Worm (Caenorhabditis elegans) whole organism, L4/young adult: ENCODE results near the gene F20E11.18.
"Not testable (repeated sequence)": the region's sequence is repeated elsewhere in the genome, so short reads cannot be mapped to it uniquely, and the experiment has no call there.

Source experiments
- W03F9.2 ChIP-seq: fragments of 150-350 bp; optimal IDR thresholded peaks from 2 replicates; lab custom pipeline; 2014; ENCODE audit warnings: missing biosample characterization, missing genetic modification characterization
- dao-5 ChIP-seq: sonication (generic microtip); optimal IDR thresholded peaks from 2 replicates; lab custom pipeline; 2016; ENCODE audit warnings: missing genotype, missing genetic modification characterization, moderate library complexity, missing compliant biosample characterization
- him-1 ChIP-seq: sonication (generic microtip); optimal IDR thresholded peaks from 2 replicates; lab custom pipeline; 2016; ENCODE audit warnings: missing genotype, missing genetic modification reagents, missing genetic modification characterization, missing compliant biosample characterization

The F20E11.18 gene

ce11 chrV:17436492-17436891 is at the start of gene F20E11.18:
F20E11.18 (minus strand) TSS chrV:17436592.
- TF ChIP-seq him-1 (tag; lab: Kevin White, UChicago) (no peak), dao-5 (tag; lab: Kevin White, UChicago) (no peak), W03F9.2 (tag; lab: Kevin White, UChicago) (no peak)

- TF ChIP-seq dao-5 (tag; lab: Kevin White, UChicago) = no peak
- no peak for TF ChIP-seq him-1 (tag; lab: Kevin White, UChicago)
- TF ChIP-seq W03F9.2 (tag; lab: Kevin White, UChicago) = no peak
Measured at ce11 chrV:17486034-17486433, 49.6 kb upstream of the F20E11.18 start, which contains the start of gene scl-24. scl-24 (plus strand) TSS chrV:17486334.

- TF ChIP-seq W03F9.2 (tag; lab: Kevin White, UChicago) (no peak), him-1 (tag; lab: Kevin White, UChicago) (no peak), dao-5 (tag; lab: Kevin White, UChicago) (no peak)
Measured at ce11 chrV:17485078-17485477, 48.7 kb upstream of the F20E11.18 start, which contains the start of gene srh-111. srh-111 (minus strand) TSS chrV:17485178.

ce11 chrV:17476490-17476889 is 40.1 kb upstream of the F20E11.18 start, which contains the start of gene srbc-61:
srbc-61 (plus strand) TSS chrV:17476790.
- TF ChIP-seq dao-5 (tag; lab: Kevin White, UChicago) (no peak), W03F9.2 (tag; lab: Kevin White, UChicago) (no peak), him-1 (tag; lab: Kevin White, UChicago) (no peak)

- TF ChIP-seq dao-5 (tag; lab: Kevin White, UChicago) (no peak), him-1 (tag; lab: Kevin White, UChicago) (no peak), W03F9.2 (tag; lab: Kevin White, UChicago) (no peak)
Measured at ce11 chrV:17473699-17474098, 37.3 kb upstream of the F20E11.18 start, which contains the start of gene srh-123. srh-123 (plus strand) TSS chrV:17473999.

ce11 chrV:17471564-17471963 is 35.2 kb upstream of the F20E11.18 start, which contains the start of gene srh-235:
srh-235 (minus strand) TSS chrV:17471664.
- TF ChIP-seq W03F9.2 (tag; lab: Kevin White, UChicago) (no peak), him-1 (tag; lab: Kevin White, UChicago) (no peak), dao-5 (tag; lab: Kevin White, UChicago) (no peak)

- TF ChIP-seq him-1 (tag; lab: Kevin White, UChicago) (no peak), dao-5 (tag; lab: Kevin White, UChicago) (no peak), W03F9.2 (tag; lab: Kevin White, UChicago) (no peak)
Measured at ce11 chrV:17469180-17469579, 32.8 kb upstream of the F20E11.18 start, which contains the start of gene F20E11.17. F20E11.17 (minus strand) TSS chrV:17469280.

ce11 chrV:17467881-17468280 is 31.5 kb upstream of the F20E11.18 start:
- TF ChIP-seq dao-5 (tag; lab: Kevin White, UChicago) = no peak
- no peak for TF ChIP-seq him-1 (tag; lab: Kevin White, UChicago)
- no peak for TF ChIP-seq W03F9.2 (tag; lab: Kevin White, UChicago)

ce11 chrV:17466751-17467150 is 30.4 kb upstream of the F20E11.18 start, which contains the start of gene srw-72:
srw-72 (plus strand) TSS chrV:17467051.
- TF ChIP-seq dao-5 (tag; lab: Kevin White, UChicago) (no peak), him-1 (tag; lab: Kevin White, UChicago) (no peak), W03F9.2 (tag; lab: Kevin White, UChicago) (no peak)

- not testable (repeated sequence) for TF ChIP-seq him-1, dao-5, W03F9.2 (tag; lab: Kevin White, UChicago)
Measured at ce11 chrV:17464278-17464677, 27.9 kb upstream of the F20E11.18 start, which contains the start of gene F20E11.7. F20E11.7 (plus strand) TSS chrV:17464578.

ce11 chrV:17460061-17460460 is 23.7 kb upstream of the F20E11.18 start, which contains the start of gene srz-48:
srz-48 (minus strand) TSS chrV:17460161.
- TF ChIP-seq dao-5 (tag; lab: Kevin White, UChicago) = no peak
- TF ChIP-seq W03F9.2 (tag; lab: Kevin White, UChicago) = no peak
- no peak for TF ChIP-seq him-1 (tag; lab: Kevin White, UChicago)

ce11 chrV:17458069-17458468 is 21.7 kb upstream of the F20E11.18 start, which contains the start of gene str-200:
str-200 (minus strand) TSS chrV:17458169.
- TF ChIP-seq dao-5 (tag; lab: Kevin White, UChicago) (no peak), W03F9.2 (tag; lab: Kevin White, UChicago) (no peak), him-1 (tag; lab: Kevin White, UChicago) (no peak)

- not testable (repeated sequence) for TF ChIP-seq dao-5, him-1, W03F9.2 (tag; lab: Kevin White, UChicago)
Measured at ce11 chrV:17456197-17456596, 19.8 kb upstream of the F20E11.18 start, which contains the start of gene srh-203. srh-203 (minus strand) TSS chrV:17456297.
